Worm (Caenorhabditis elegans): ENCODE data around the gene Y70C5B.2.

The Y70C5B.2 gene

DNA sequence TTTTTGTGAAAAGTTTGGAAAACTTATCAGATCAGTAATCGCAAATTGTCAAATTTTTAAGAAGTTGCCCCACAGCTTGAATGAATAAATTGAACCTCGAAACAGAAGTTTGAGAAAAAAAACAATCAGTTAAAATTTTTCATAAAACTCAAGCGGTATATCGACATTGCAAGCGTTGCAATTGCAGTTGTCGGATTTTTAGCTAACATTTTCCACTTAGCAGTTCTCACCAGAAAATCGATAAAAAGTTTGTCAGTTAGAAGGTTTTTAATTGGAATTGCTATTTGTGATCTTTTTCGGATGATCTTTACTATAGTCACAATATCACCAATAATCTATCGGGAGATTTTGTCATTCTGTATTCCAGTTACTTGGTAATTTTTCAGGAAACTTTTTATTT lies 25.0 kb upstream of the Y70C5B.2 start, which contains the start of gene srw-43:
srw-43 (plus strand) TSS at position 301 of the 400 bp plus-strand sequence.
- no peak for TF ChIP-seq aly-1 (tag; optimal IDR thresholded peaks at IDR 0.05)
- TF ChIP-seq flt-1 (GFP tag; IDR thresholded peaks at IDR 0.05), result no peak
- TF ChIP-seq sea-1 (GFP tag; conservative IDR thresholded peaks at IDR 0.05), result no peak
- no peak for TF ChIP-seq hmbx-1 (tag; optimal IDR thresholded peaks at IDR 0.05)
- no peak for TF ChIP-seq scrt-1 (GFP tag; IDR thresholded peaks at IDR 0.05)
- no peak for TF ChIP-seq hnd-1 (tag; optimal IDR thresholded peaks at IDR 0.05)
- TF ChIP-seq ama-1 (optimal IDR thresholded peaks at IDR 0.05), result no peak
- no peak for TF ChIP-seq tbx-11 (GFP tag; IDR thresholded peaks at IDR 0.05)
- no peak for TF ChIP-seq ceh-13 (GFP tag; optimal IDR thresholded peaks at IDR 0.05)
- TF ChIP-seq F13C5.2 (tag; optimal IDR thresholded peaks at IDR 0.05), result no peak
- TF ChIP-seq ets-7 (tag; optimal IDR thresholded peaks at IDR 0.05), result no peak
- TF ChIP-seq B0310.2 (tag; optimal IDR thresholded peaks at IDR 0.05), result no peak
- TF ChIP-seq tra-4 (tag; optimal IDR thresholded peaks at IDR 0.05), result no peak
- TF ChIP-seq pes-1 (GFP tag; IDR thresholded peaks at IDR 0.05), result no peak
- no peak for TF ChIP-seq tbx-37 (GFP tag; conservative IDR thresholded peaks at IDR 0.05)
- TF ChIP-seq hmg-4 (GFP tag; optimal IDR thresholded peaks at IDR 0.05), result no peak
- no peak for TF ChIP-seq ceh-36 (tag; optimal IDR thresholded peaks at IDR 0.05)

DNA sequence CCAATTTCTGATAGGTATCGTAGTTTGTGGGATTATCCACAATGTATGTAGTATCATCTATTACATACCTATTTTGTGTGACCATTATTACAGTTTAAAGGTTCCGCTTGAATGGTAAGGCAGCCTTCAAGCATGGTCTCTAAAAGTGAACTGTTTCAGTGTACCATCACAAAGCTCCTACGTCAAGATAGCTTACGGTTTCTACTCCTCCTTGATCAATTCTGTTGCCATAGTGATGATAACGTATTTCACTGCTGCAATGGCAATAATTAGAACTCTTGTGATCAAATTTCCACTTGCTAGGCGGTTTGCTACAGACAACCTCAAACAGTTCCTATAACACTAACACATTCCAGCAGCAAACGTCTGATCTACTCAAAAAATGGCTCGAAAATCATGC lies 22.6 kb upstream of the Y70C5B.2 start:
- TF ChIP-seq scrt-1 (GFP tag; IDR thresholded peaks at IDR 0.05), result no peak
- no peak for TF ChIP-seq ets-7 (tag; optimal IDR thresholded peaks at IDR 0.05)
- no peak for TF ChIP-seq tbx-37 (GFP tag; conservative IDR thresholded peaks at IDR 0.05)
- no peak for TF ChIP-seq flt-1 (GFP tag; IDR thresholded peaks at IDR 0.05)
- no peak for TF ChIP-seq hnd-1 (tag; optimal IDR thresholded peaks at IDR 0.05)
- TF ChIP-seq B0310.2 (tag; optimal IDR thresholded peaks at IDR 0.05), result no peak
- no peak for TF ChIP-seq tbx-11 (GFP tag; IDR thresholded peaks at IDR 0.05)
- TF ChIP-seq ama-1 (optimal IDR thresholded peaks at IDR 0.05), result no peak
- no peak for TF ChIP-seq pes-1 (GFP tag; IDR thresholded peaks at IDR 0.05)
- no peak for TF ChIP-seq ceh-13 (GFP tag; optimal IDR thresholded peaks at IDR 0.05)
- no peak for TF ChIP-seq ceh-36 (tag; optimal IDR thresholded peaks at IDR 0.05)
- TF ChIP-seq hmbx-1 (tag; optimal IDR thresholded peaks at IDR 0.05), result no peak
- no peak for TF ChIP-seq hmg-4 (GFP tag; optimal IDR thresholded peaks at IDR 0.05)
- no peak for TF ChIP-seq aly-1 (tag; optimal IDR thresholded peaks at IDR 0.05)
- no peak for TF ChIP-seq tra-4 (tag; optimal IDR thresholded peaks at IDR 0.05)

DNA sequence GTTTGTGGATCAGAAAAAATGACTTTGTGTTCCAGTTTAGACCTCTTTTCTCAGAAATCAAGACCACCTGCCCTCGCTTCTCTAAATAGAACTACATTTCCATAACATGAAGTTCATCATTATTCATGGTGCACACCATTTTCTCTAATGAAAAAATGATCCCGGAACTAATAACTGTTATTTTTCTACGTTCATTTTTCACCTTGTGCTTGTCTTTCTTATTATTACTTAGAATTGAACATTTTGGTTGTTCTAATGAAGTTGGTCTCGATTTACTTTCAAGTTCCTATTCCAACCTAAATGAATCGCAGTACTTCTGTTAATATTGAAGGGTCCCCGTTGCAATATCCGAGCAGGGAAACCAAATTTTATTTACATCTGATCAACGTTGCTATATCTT lies 22.2 kb upstream of the Y70C5B.2 start, which contains the start of gene srw-36:
srw-36 (plus strand) TSS at position 301 of the 400 bp plus-strand sequence.
- TF ChIP-seq sea-1 (GFP tag; conservative IDR thresholded peaks at IDR 0.05) (no peak), F13C5.2 (tag; optimal IDR thresholded peaks at IDR 0.05) (no peak), ets-7 (tag; optimal IDR thresholded peaks at IDR 0.05) (no peak), tbx-11 (GFP tag; IDR thresholded peaks at IDR 0.05) (no peak), ceh-13 (GFP tag; optimal IDR thresholded peaks at IDR 0.05) (no peak), B0310.2 (tag; optimal IDR thresholded peaks at IDR 0.05) (no peak), ceh-36 (tag; optimal IDR thresholded peaks at IDR 0.05) (no peak), hmbx-1 (tag; optimal IDR thresholded peaks at IDR 0.05) (no peak), tbx-37 (GFP tag; conservative IDR thresholded peaks at IDR 0.05) (no peak), tra-4 (tag; optimal IDR thresholded peaks at IDR 0.05) (no peak), aly-1 (tag; optimal IDR thresholded peaks at IDR 0.05) (no peak), pes-1 (GFP tag; IDR thresholded peaks at IDR 0.05) (no peak), scrt-1 (GFP tag; IDR thresholded peaks at IDR 0.05) (no peak), hmg-4 (GFP tag; optimal IDR thresholded peaks at IDR 0.05) (no peak), ama-1 (optimal IDR thresholded peaks at IDR 0.05) (no peak), hnd-1 (tag; optimal IDR thresholded peaks at IDR 0.05) (no peak), flt-1 (GFP tag; IDR thresholded peaks at IDR 0.05) (no peak)

DNA sequence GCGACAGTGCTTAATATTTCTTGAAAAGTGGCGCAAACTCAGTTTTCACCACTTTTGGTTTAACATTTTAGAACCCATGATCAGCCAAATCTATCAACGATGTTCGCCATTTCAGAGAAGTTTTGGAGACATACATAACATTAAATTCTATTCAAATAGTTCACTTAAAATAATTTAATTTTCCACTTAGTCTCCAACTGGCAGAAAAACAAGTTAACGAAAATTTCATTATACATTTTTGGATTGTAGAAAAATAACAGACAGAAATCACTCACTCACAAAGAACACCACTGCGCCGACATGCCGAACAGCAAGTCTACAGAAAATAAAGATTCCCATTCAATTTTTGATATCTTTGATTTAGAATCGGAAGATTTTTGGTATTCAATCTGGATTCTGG lies 19.3 kb upstream of the Y70C5B.2 start, which contains the start of gene srw-44:
srw-44 (plus strand) TSS at position 301 of the 400 bp plus-strand sequence.
- TF ChIP-seq ets-7 (tag; optimal IDR thresholded peaks at IDR 0.05), result no peak
- no peak for TF ChIP-seq B0310.2 (tag; optimal IDR thresholded peaks at IDR 0.05)
- TF ChIP-seq pes-1 (GFP tag; IDR thresholded peaks at IDR 0.05), result no peak
- no peak for TF ChIP-seq ceh-36 (tag; optimal IDR thresholded peaks at IDR 0.05)
- no peak for TF ChIP-seq tbx-11 (GFP tag; IDR thresholded peaks at IDR 0.05)
- TF ChIP-seq sea-1 (GFP tag; conservative IDR thresholded peaks at IDR 0.05), result no peak
- TF ChIP-seq flt-1 (GFP tag; IDR thresholded peaks at IDR 0.05), result no peak
- TF ChIP-seq hnd-1 (tag; optimal IDR thresholded peaks at IDR 0.05), result no peak
- TF ChIP-seq aly-1 (tag; optimal IDR thresholded peaks at IDR 0.05), result no peak
- no peak for TF ChIP-seq hmbx-1 (tag; optimal IDR thresholded peaks at IDR 0.05)
- no peak for TF ChIP-seq ama-1 (optimal IDR thresholded peaks at IDR 0.05)
- TF ChIP-seq F13C5.2 (tag; optimal IDR thresholded peaks at IDR 0.05), result no peak
- TF ChIP-seq tbx-37 (GFP tag; conservative IDR thresholded peaks at IDR 0.05), result no peak
- TF ChIP-seq hmg-4 (GFP tag; optimal IDR thresholded peaks at IDR 0.05), result no peak
- no peak for TF ChIP-seq scrt-1 (GFP tag; IDR thresholded peaks at IDR 0.05)
- TF ChIP-seq ceh-13 (GFP tag; optimal IDR thresholded peaks at IDR 0.05), result no peak
- TF ChIP-seq tra-4 (tag; optimal IDR thresholded peaks at IDR 0.05), result no peak

DNA sequence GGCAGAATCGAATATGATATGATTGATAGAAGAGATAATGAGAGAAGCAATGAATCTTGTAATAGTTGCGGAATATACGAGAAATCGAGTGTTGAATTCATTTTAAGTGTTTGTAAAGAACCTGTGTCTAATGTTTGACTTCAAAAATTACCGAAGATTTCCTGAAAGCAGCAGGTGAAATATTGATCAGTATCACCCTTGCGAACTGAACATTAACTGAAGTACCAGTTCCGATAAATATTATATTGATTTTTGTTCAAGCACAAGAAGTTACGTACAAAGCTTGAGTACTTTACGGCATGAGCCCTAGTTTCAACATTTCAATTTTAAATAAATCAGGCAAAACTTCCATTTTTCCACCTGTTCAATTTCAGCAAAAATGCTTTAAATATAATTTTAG lies 18.5 kb upstream of the Y70C5B.2 start, which contains the start of gene srz-103:
srz-103 (minus strand) TSS at position 101 of the 400 bp plus-strand sequence.
- TF ChIP-seq ets-7 (tag; optimal IDR thresholded peaks at IDR 0.05) (no peak), F13C5.2 (tag; optimal IDR thresholded peaks at IDR 0.05) (no peak), scrt-1 (GFP tag; IDR thresholded peaks at IDR 0.05) (no peak), ceh-13 (GFP tag; optimal IDR thresholded peaks at IDR 0.05) (no peak), aly-1 (tag; optimal IDR thresholded peaks at IDR 0.05) (no peak), ama-1 (optimal IDR thresholded peaks at IDR 0.05) (no peak), hnd-1 (tag; optimal IDR thresholded peaks at IDR 0.05) (no peak), sea-1 (GFP tag; conservative IDR thresholded peaks at IDR 0.05) (no peak), tbx-37 (GFP tag; conservative IDR thresholded peaks at IDR 0.05) (no peak)

DNA sequence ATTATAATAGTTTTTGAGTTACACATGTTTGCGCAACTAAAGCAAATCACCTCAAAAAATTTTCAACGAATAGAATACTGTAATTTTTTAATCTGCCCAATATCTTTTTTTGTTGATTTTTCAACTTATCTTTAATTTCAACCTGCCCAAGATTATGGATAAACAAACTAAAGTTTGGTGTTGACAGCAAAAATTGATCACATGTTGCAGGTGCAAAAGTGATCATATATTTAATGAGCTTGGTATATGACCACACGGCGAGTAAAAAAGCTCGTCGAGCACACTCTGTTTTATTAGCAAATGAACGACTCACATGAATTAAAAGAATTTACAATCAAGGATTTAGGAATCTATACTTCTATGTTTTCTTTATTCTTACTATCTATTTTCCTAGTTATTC lies 14.8 kb upstream of the Y70C5B.2 start, which contains the start of gene srz-1:
srz-1 (plus strand) TSS at position 301 of the 400 bp plus-strand sequence.
- TF ChIP-seq hnd-1 (tag; optimal IDR thresholded peaks at IDR 0.05), result no peak
- TF ChIP-seq hmg-4 (GFP tag; optimal IDR thresholded peaks at IDR 0.05), result no peak
- no peak for TF ChIP-seq hmbx-1 (tag; optimal IDR thresholded peaks at IDR 0.05)
- TF ChIP-seq scrt-1 (GFP tag; IDR thresholded peaks at IDR 0.05), result no peak
- TF ChIP-seq B0310.2 (tag; optimal IDR thresholded peaks at IDR 0.05), result no peak
- TF ChIP-seq tra-4 (tag; optimal IDR thresholded peaks at IDR 0.05), result no peak

DNA sequence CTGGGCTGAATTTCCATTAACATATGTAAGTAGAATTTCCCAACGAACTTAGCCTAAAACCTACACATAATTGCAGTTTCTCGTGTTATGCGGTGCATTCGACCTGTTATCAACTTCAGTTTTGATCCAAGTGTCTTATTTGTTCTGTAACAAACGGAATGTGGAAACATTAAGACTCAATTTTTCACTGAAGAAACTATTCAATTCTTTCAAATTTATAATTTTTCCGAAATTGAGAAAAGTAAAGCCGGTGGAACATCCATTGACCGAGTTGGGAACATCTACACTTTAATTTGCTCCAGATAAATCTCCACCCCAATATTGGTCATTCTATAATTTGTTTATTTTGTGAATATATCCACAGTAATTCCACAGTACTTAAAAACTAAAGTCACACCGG lies 13.7 kb upstream of the Y70C5B.2 start:
- TF ChIP-seq pes-1 (GFP tag; IDR thresholded peaks at IDR 0.05) (no peak), ama-1 (optimal IDR thresholded peaks at IDR 0.05) (no peak), aly-1 (tag; optimal IDR thresholded peaks at IDR 0.05) (no peak), hmg-4 (GFP tag; optimal IDR thresholded peaks at IDR 0.05) (no peak), tbx-11 (GFP tag; IDR thresholded peaks at IDR 0.05) (no peak), sea-1 (GFP tag; conservative IDR thresholded peaks at IDR 0.05) (no peak), ceh-13 (GFP tag; optimal IDR thresholded peaks at IDR 0.05) (no peak)

Data from whole organism, early embryonic.